Worm (Caenorhabditis elegans) whole organism, mixed stage, embryonic: ENCODE results near the gene ekl-5.

Source experiments
- ham-2 ChIP-seq: fragments of 200-800 bp; sonication (Bioruptor generic); optimal IDR thresholded peaks from 2 replicates; lab custom pipeline; 2018; ENCODE audit warnings: mild to moderate bottlenecking, missing genetic modification characterization, missing compliant biosample characterization
- nhr-237 ChIP-seq: fragments of 150-350 bp; optimal IDR thresholded peaks from 2 replicates; lab custom pipeline; 2014; ENCODE audit warnings: missing biosample characterization, missing genetic modification characterization
- nhr-28 ChIP-seq: fragments of 150-350 bp; optimal IDR thresholded peaks from 2 replicates; lab custom pipeline; 2014; ENCODE audit warnings: missing biosample characterization, missing genetic modification characterization
- unc-120 ChIP-seq: sonication (generic microtip); optimal IDR thresholded peaks from 2 replicates; lab custom pipeline; 2017; ENCODE audit warnings: missing genetic modification characterization, missing compliant biosample characterization; ENCODE audit not compliant: poor library complexity, severe bottlenecking
- unc-62 ChIP-seq: fragments of 150-350 bp; optimal IDR thresholded peaks from 2 replicates; lab custom pipeline; 2014; ENCODE audit warnings: missing biosample characterization, missing genetic modification reagents, missing genetic modification characterization

DNA sequence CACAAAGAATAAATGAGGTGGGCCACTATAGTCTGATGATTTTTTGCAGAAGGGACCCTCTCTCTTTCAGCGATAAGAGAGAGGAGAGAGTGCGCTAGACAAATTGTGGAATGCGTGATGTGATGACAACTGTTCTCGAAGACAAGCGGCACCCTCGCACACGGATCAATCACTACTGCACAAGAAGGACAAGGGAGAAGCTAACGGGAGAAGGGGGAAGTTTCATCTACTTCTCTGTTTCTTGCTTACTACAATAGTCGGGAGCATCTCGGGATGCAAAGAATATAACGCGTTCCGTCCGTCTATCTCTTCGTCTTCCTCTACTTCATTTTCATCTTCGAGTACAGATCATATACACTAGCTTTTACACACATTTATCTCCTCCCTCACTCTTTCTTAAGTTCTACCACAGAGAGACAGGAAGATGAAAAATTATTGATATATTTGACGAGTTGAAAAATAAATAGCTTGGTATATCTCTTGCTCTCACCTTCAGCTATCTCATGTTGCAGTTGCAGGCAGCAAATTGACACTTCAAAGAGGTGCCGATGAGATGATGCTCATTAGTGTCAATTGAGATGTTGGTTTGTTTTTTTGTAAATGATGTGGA, 43.5 kb downstream of the ekl-5 start:
- TF ChIP-seq nhr-28 (tag; lab: Kevin White, UChicago) (no peak), unc-62 (GFP tag; lab: Kevin White, UChicago) (peak; percentile 90), ham-2 (GFP tag; lab: Kevin White, UChicago) (no peak), nhr-237 (no peak), unc-120 (tag; lab: Kevin White, UChicago) (peak; percentile 88)
